Fruit fly (Drosophila melanogaster) whole organism, embryonic: ENCODE results near the gene mmd.

Source experiments
- Bgb ChIP-seq: fragments of 200-800 bp; sonication (Bioruptor generic); IDR thresholded peaks from 2 replicates; pipeline ENCODE4 v1.3.6; 2022; ENCODE audit warnings: missing biosample characterization, missing genetic modification characterization; ENCODE audit not compliant: partially characterized antibody
- CG1024 ChIP-seq: fragments of 200-800 bp; sonication (Bioruptor generic); IDR thresholded peaks from 2 replicates; pipeline ENCODE4 v1.3.6; 2022; ENCODE audit warnings: missing biosample characterization, missing genetic modification characterization
- CG10366 ChIP-seq: fragments of 200-800 bp; sonication (Bioruptor generic); IDR thresholded peaks from 2 replicates; pipeline ENCODE4 v1.3.6; 2022; ENCODE audit warnings: missing biosample characterization, missing genetic modification characterization
- CG17802 ChIP-seq: fragments of 200-800 bp; sonication (Bioruptor generic); optimal IDR thresholded peaks from 2 replicates; lab custom pipeline; 2018; ENCODE audit warnings: missing biosample characterization, mild to moderate bottlenecking, missing genetic modification characterization, moderate library complexity
- CG17829 ChIP-seq: fragments of 200-800 bp; optimal IDR thresholded peaks from 2 replicates; lab custom pipeline; 2019; ENCODE audit warnings: missing biosample characterization, mild to moderate bottlenecking, missing genetic modification characterization, moderate library complexity
- CG1832 ChIP-seq: fragments of 200-800 bp; sonication (Bioruptor generic); optimal IDR thresholded peaks from 2 replicates; lab custom pipeline; 2017; ENCODE audit warnings: missing biosample characterization, mild to moderate bottlenecking, missing genetic modification characterization, inconsistent platforms
- CG18619 ChIP-seq: fragments of 200-800 bp; sonication (Bioruptor generic); optimal IDR thresholded peaks from 3 replicates; lab custom pipeline; 2017; ENCODE audit warnings: missing biosample characterization, mild to moderate bottlenecking, missing genetic modification characterization
- CG2712 ChIP-seq: fragments of 200-800 bp; optimal IDR thresholded peaks from 3 replicates; lab custom pipeline; 2019; ENCODE audit warnings: missing biosample characterization, mild to moderate bottlenecking, missing genetic modification characterization, moderate library complexity
- CG30020 ChIP-seq: fragments of 200-800 bp; optimal IDR thresholded peaks from 2 replicates; lab custom pipeline; 2019; ENCODE audit warnings: missing biosample characterization, mild to moderate bottlenecking, missing genetic modification characterization, moderate library complexity
- CG31224 ChIP-seq: fragments of 200-800 bp; sonication (Bioruptor generic); IDR thresholded peaks from 2 replicates; pipeline ENCODE4 v1.3.6; 2022; ENCODE audit warnings: missing biosample characterization, missing genetic modification characterization
- CG3163 ChIP-seq: fragments of 200-800 bp; sonication (Bioruptor generic); optimal IDR thresholded peaks from 3 replicates; lab custom pipeline; 2016; ENCODE audit warnings: missing biosample characterization, missing genetic modification characterization
- CG3838 ChIP-seq: fragments of 200-800 bp; sonication (Bioruptor generic); optimal IDR thresholded peaks from 3 replicates; lab custom pipeline; 2016; ENCODE audit warnings: missing biosample characterization, missing genetic modification characterization
- CG6654 ChIP-seq: fragments of 200-800 bp; sonication (Bioruptor generic); optimal IDR thresholded peaks from 2 replicates; lab custom pipeline; 2017; ENCODE audit warnings: missing biosample characterization, mild to moderate bottlenecking, missing genetic modification characterization
- CG7271 ChIP-seq: fragments of 200-800 bp; sonication (Bioruptor generic); optimal IDR thresholded peaks from 2 replicates; lab custom pipeline; 2018; ENCODE audit warnings: missing biosample characterization, mild to moderate bottlenecking, missing genetic modification characterization, moderate library complexity
- CG7357 ChIP-seq: fragments of 200-800 bp; sonication (Bioruptor generic); IDR thresholded peaks from 3 replicates; pipeline ENCODE4 v1.3.6; 2022; ENCODE audit warnings: missing biosample characterization, missing genetic modification characterization
- CG7987 ChIP-seq: fragments of 200-800 bp; sonication (Bioruptor generic); optimal IDR thresholded peaks from 2 replicates; lab custom pipeline; 2018; ENCODE audit warnings: missing biosample characterization, mild to moderate bottlenecking, missing genetic modification characterization, moderate library complexity
- CG8281 ChIP-seq: fragments of 200-800 bp; sonication (Bioruptor generic); optimal IDR thresholded peaks from 2 replicates; lab custom pipeline; 2018; ENCODE audit warnings: missing biosample characterization, mild to moderate bottlenecking, missing genetic modification characterization, moderate library complexity
- CG9932 ChIP-seq: fragments of 200-800 bp; sonication (Bioruptor generic); IDR thresholded peaks from 2 replicates; pipeline ENCODE4 v1.3.6; 2022; ENCODE audit warnings: missing biosample characterization, missing genetic modification characterization
- D19A ChIP-seq: fragments of 200-800 bp; optimal IDR thresholded peaks from 3 replicates; lab custom pipeline; 2019; ENCODE audit warnings: missing biosample characterization, mild to moderate bottlenecking, missing genetic modification characterization, moderate library complexity
- Dad ChIP-seq: fragments of 200-800 bp; sonication (Bioruptor generic); optimal IDR thresholded peaks from 3 replicates; lab custom pipeline; 2016; ENCODE audit warnings: missing biosample characterization, missing genetic modification characterization
- Dll ChIP-seq: fragments of 200-800 bp; sonication (Bioruptor generic); IDR thresholded peaks from 4 replicates; pipeline ENCODE4 v1.3.6; 2022; ENCODE audit warnings: missing biosample characterization, missing genetic modification characterization; ENCODE audit not compliant: partially characterized antibody
- Dref ChIP-seq: fragments of 200-800 bp; sonication (Bioruptor generic); IDR thresholded peaks from 2 replicates; pipeline ENCODE4 v1.3.6; 2022; ENCODE audit warnings: missing biosample characterization, missing genetic modification characterization
- E2f2 ChIP-seq: fragments of 200-800 bp; sonication (Bioruptor generic); IDR thresholded peaks from 2 replicates; pipeline ENCODE4 v1.3.6; 2022; ENCODE audit warnings: missing biosample characterization, missing genetic modification characterization
- HLHmδ ChIP-seq: fragments of 200-800 bp; sonication (Bioruptor generic); optimal IDR thresholded peaks from 2 replicates; lab custom pipeline; 2018; ENCODE audit warnings: missing biosample characterization, mild to moderate bottlenecking, missing genetic modification characterization, moderate library complexity
- Med ChIP-seq: fragments of 200-800 bp; sonication (Bioruptor generic); peaks from one replicate; lab custom pipeline; 2016; ENCODE audit warnings: missing biosample characterization, missing genetic modification characterization, mild to moderate bottlenecking, inconsistent platforms, moderate library complexity
- Myb ChIP-seq: fragments of 200-800 bp; sonication (Bioruptor generic); optimal IDR thresholded peaks from 2 replicates; lab custom pipeline; 2016; ENCODE audit warnings: missing biosample characterization, missing genetic modification characterization
- NFAT ChIP-seq: fragments of 200-800 bp; sonication (Bioruptor generic); IDR thresholded peaks from 2 replicates; pipeline ENCODE4 v1.3.6; 2022; ENCODE audit warnings: missing biosample characterization, missing genetic modification characterization
- Ravus ChIP-seq: fragments of 200-800 bp; sonication (Bioruptor generic); IDR thresholded peaks from 2 replicates; pipeline ENCODE4 v1.3.6; 2022; ENCODE audit warnings: missing biosample characterization, missing genetic modification characterization
- Sin3A ChIP-seq: fragments of >200 bp; optimal IDR thresholded peaks from 2 replicates; lab custom pipeline; 2018
- Usf ChIP-seq: fragments of 200-800 bp; sonication (Bioruptor generic); optimal IDR thresholded peaks from 2 replicates; lab custom pipeline; 2017; ENCODE audit warnings: missing genotype, missing biosample characterization, missing genetic modification characterization
- abd-A ChIP-seq: fragments of 200-800 bp; sonication (Bioruptor generic); optimal IDR thresholded peaks from 3 replicates; lab custom pipeline; 2019; ENCODE audit warnings: missing biosample characterization, mild to moderate bottlenecking, missing genetic modification characterization, moderate library complexity
- cas ChIP-seq: fragments of 200-800 bp; sonication (Bioruptor generic); IDR thresholded peaks from 2 replicates; pipeline ENCODE4 v1.3.6; 2022; ENCODE audit warnings: missing biosample characterization, missing genetic modification characterization
- corto ChIP-seq: fragments of 200-800 bp; sonication (Bioruptor generic); optimal IDR thresholded peaks from 2 replicates; lab custom pipeline; 2016; ENCODE audit warnings: missing biosample characterization, mild to moderate bottlenecking, missing genetic modification characterization, moderate library complexity
- da ChIP-seq: fragments of 200-800 bp; sonication (Bioruptor generic); optimal IDR thresholded peaks from 2 replicates; lab custom pipeline; 2016; ENCODE audit warnings: missing biosample characterization, missing genetic modification characterization
- gfzf ChIP-seq: fragments of 200-800 bp; sonication (Bioruptor generic); optimal IDR thresholded peaks from 2 replicates; lab custom pipeline; 2016; ENCODE audit warnings: missing biosample characterization, mild to moderate bottlenecking, missing genetic modification characterization, moderate library complexity
- hbn ChIP-seq: fragments of 200-800 bp; sonication (Bioruptor generic); IDR thresholded peaks from 2 replicates; pipeline ENCODE4 v1.3.6; 2022; ENCODE audit warnings: missing biosample characterization, missing genetic modification characterization; ENCODE audit not compliant: partially characterized antibody
- klu ChIP-seq: fragments of 200-800 bp; sonication (Bioruptor generic); IDR thresholded peaks from 2 replicates; pipeline ENCODE4 v1.3.6; 2022; ENCODE audit warnings: missing biosample characterization, missing genetic modification characterization
- nmo ChIP-seq: fragments of 200-800 bp; sonication (Bioruptor generic); optimal IDR thresholded peaks from 2 replicates; lab custom pipeline; 2018; ENCODE audit warnings: missing biosample characterization, mild to moderate bottlenecking, missing genetic modification characterization, moderate library complexity
- pfk ChIP-seq: fragments of 200-800 bp; sonication (Bioruptor generic); optimal IDR thresholded peaks from 2 replicates; lab custom pipeline; 2018; ENCODE audit warnings: missing biosample characterization, mild to moderate bottlenecking, missing genetic modification characterization, moderate library complexity
- pita ChIP-seq: fragments of 200-800 bp; sonication (Bioruptor generic); optimal IDR thresholded peaks from 2 replicates; lab custom pipeline; 2017; ENCODE audit warnings: missing biosample characterization, mild to moderate bottlenecking, missing genetic modification characterization
- row ChIP-seq: fragments of 200-800 bp; sonication (Bioruptor generic); IDR thresholded peaks from 3 replicates; pipeline ENCODE4 v1.3.6; 2022; ENCODE audit warnings: missing biosample characterization, missing genetic modification characterization
- run ChIP-seq: fragments of 200-800 bp; sonication (Bioruptor generic); optimal IDR thresholded peaks from 3 replicates; lab custom pipeline; 2018; ENCODE audit warnings: missing biosample characterization, mild to moderate bottlenecking, missing genetic modification characterization
- schlank ChIP-seq: fragments of 200-800 bp; sonication (Bioruptor generic); optimal IDR thresholded peaks from 2 replicates; lab custom pipeline; 2018; ENCODE audit warnings: missing biosample characterization, mild to moderate bottlenecking, missing genetic modification characterization
- sens ChIP-seq: fragments of 200-800 bp; sonication (Bioruptor generic); peaks from one replicate; lab custom pipeline; 2016; ENCODE audit warnings: missing biosample characterization, missing genetic modification characterization
- slou ChIP-seq: fragments of 200-800 bp; sonication (Bioruptor generic); optimal IDR thresholded peaks from 3 replicates; lab custom pipeline; 2016; ENCODE audit warnings: missing biosample characterization, missing genetic modification characterization
- ssp ChIP-seq: fragments of 200-800 bp; sonication (Bioruptor generic); IDR thresholded peaks from 2 replicates; pipeline ENCODE4 v1.3.6; 2022; ENCODE audit warnings: missing biosample characterization, missing genetic modification characterization
- tll ChIP-seq, 2 experiments: fragments of 200-800 bp in 1 of 2; fragments of >200 bp in 1 of 2; sonication (Bioruptor generic) in 1 of 2; optimal IDR thresholded peaks; 2 replicates each; lab custom pipeline; 2017 to 2019; ENCODE audit warnings: missing biosample characterization in 2 of 2, missing genetic modification characterization in 2 of 2, mild to moderate bottlenecking in 1 of 2, moderate library complexity in 1 of 2
- twi ChIP-seq: fragments of 200-800 bp; optimal IDR thresholded peaks from 2 replicates; lab custom pipeline; 2019; ENCODE audit warnings: missing biosample characterization, mild to moderate bottlenecking, missing genetic modification characterization, moderate library complexity
- vnd ChIP-seq: fragments of 200-800 bp; sonication (Bioruptor generic); IDR thresholded peaks from 3 replicates; pipeline ENCODE4 v1.3.6; 2022; ENCODE audit warnings: missing biosample characterization, missing genetic modification characterization; ENCODE audit not compliant: partially characterized antibody
- yki ChIP-seq: fragments of >200 bp; optimal IDR thresholded peaks from 3 replicates; lab custom pipeline; 2018

Gene mmd

dm6 chrX:15940105-15940955 is 32.6 kb downstream of the mmd start, which contains the start of gene Stim (continued):
- peak; percentile 89 for TF ChIP-seq ssp
- TF ChIP-seq CG17802 (tag; lab: Kevin White, UChicago), result peak; percentile 65
- no peak for TF ChIP-seq CG1832 (GFP tag; lab: Kevin White, UChicago)
- no peak for TF ChIP-seq CG2712 (tag; lab: Kevin White, UChicago)
- no peak for TF ChIP-seq CG3163 (GFP tag; lab: Kevin White, UChicago)
- TF ChIP-seq CG10366 (GFP tag; lab: Robert Waterston, UW), result no peak
- TF ChIP-seq Sin3A (lab: Kevin White, UChicago), result no peak
- TF ChIP-seq vnd (GFP tag; lab: Robert Waterston, UW), result no peak
- TF ChIP-seq Dll (GFP tag; lab: Robert Waterston, UW), result no peak
- TF ChIP-seq HLHmδ (GFP tag; lab: Kevin White, UChicago), result no peak
- peak; percentile 57 for TF ChIP-seq gfzf
- no peak for TF ChIP-seq tll (GFP tag; optimal IDR thresholded peaks at IDR 0.05; lab: Kevin White, UChicago)
- TF ChIP-seq cas (GFP tag; lab: Robert Waterston, UW), result no peak
- no peak for TF ChIP-seq Ravus (GFP tag; lab: Robert Waterston, UW)
- TF ChIP-seq klu (GFP tag; lab: Robert Waterston, UW), result no peak
- TF ChIP-seq Usf (GFP tag; lab: Kevin White, UChicago), result no peak
- TF ChIP-seq CG7987 (GFP tag; lab: Kevin White, UChicago), result no peak
- TF ChIP-seq da (GFP tag; lab: Kevin White, UChicago), result no peak
- peak; percentile 15 for TF ChIP-seq nmo
- TF ChIP-seq CG7357 (GFP tag; lab: Robert Waterston, UW), result peak; percentile 89
- no peak for TF ChIP-seq Myb
- TF ChIP-seq pita (GFP tag; lab: Kevin White, UChicago), result no peak
- TF ChIP-seq run, result no peak

- TF ChIP-seq CG17829, result peak; percentile 28
- TF ChIP-seq abd-A, result no peak
- TF ChIP-seq twi (tag; lab: Kevin White, UChicago), result no peak
- TF ChIP-seq Dref (GFP tag; lab: Robert Waterston, UW), result 0 out of 2 replicates have a peak, but pooled peaks have one; percentile 36
- no peak for TF ChIP-seq corto
- TF ChIP-seq row (GFP tag; lab: Robert Waterston, UW), result peak; percentile 61
- TF ChIP-seq HLHmδ (GFP tag; lab: Kevin White, UChicago), result no peak
- no peak for TF ChIP-seq schlank (tag; lab: Kevin White, UChicago)
- no peak for TF ChIP-seq yki
- TF ChIP-seq CG3838 (GFP tag; lab: Kevin White, UChicago), result no peak
- no peak for TF ChIP-seq hbn (GFP tag; lab: Robert Waterston, UW)
- TF ChIP-seq NFAT (GFP tag; lab: Robert Waterston, UW), result no peak
- peak; percentile 94 for TF ChIP-seq ssp
- no peak for TF ChIP-seq CG9932 (GFP tag; lab: Robert Waterston, UW)
- peak; percentile 84 for TF ChIP-seq CG7357 (GFP tag; lab: Robert Waterston, UW)
- TF ChIP-seq E2f2 (GFP tag; lab: Robert Waterston, UW), result no peak
- TF ChIP-seq Bgb (GFP tag; lab: Robert Waterston, UW), result no peak
- TF ChIP-seq CG7271 (tag; lab: Kevin White, UChicago), result no peak
- TF ChIP-seq CG1024 (GFP tag; lab: Robert Waterston, UW), result peak; percentile 89
- TF ChIP-seq slou, result no peak
- no peak for TF ChIP-seq CG18619 (GFP tag; lab: Kevin White, UChicago)
- TF ChIP-seq sens (GFP tag; lab: Kevin White, UChicago), result peak; percentile 49
- TF ChIP-seq D19A (tag; lab: Kevin White, UChicago), result peak; percentile 98
- peak; percentile 94 for TF ChIP-seq CG30020
- TF ChIP-seq CG8281 (tag; lab: Kevin White, UChicago), result no peak
- peak; percentile 84 for TF ChIP-seq pfk (GFP tag; lab: Kevin White, UChicago)
- peak; percentile 62 for TF ChIP-seq Med (GFP tag; lab: Kevin White, UChicago)
- no peak for TF ChIP-seq Dad (GFP tag; lab: Kevin White, UChicago)
- TF ChIP-seq CG6654 (GFP tag; lab: Kevin White, UChicago), result no peak
- no peak for TF ChIP-seq CG31224
These were observed 38.8 kb downstream of the mmd start for dm6 chrX:15934226-15934547.
